Worm (Caenorhabditis elegans): ENCODE results near the gene ceh-74.

Gene ceh-74

DNA sequence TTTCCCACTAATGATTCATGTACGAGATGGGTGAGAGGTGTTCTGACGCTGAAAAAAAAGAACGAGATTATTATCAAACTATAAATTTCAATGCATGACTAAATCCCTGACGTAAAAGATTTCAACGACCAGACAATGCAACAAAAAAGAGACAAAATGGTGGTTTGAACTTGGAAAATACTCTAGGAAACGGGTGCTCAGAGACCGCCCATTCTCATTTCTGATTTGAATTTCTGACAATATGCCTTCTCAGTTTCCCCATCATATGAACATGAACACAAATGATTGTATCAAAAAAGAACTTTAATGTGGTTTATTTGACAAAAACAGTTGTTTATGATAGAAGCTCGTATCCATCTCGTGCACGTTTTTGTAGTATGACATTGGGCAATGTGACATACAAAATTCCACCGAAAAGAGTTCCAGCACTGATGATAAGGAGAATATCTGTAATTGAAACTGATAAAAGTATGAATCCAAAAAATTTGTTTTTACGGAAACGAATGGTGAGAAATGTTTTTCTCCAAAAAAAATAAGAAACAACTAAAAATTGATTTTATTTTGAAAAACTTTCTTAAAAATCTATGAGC, 14.8 kb upstream of the ceh-74 start, which contains the start of gene srd-26:
Gene srd-26 (minus strand): TSS at position 51 of the 590 bp plus-strand sequence.
- TF ChIP-seq mdl-1 (tag; optimal IDR thresholded peaks at IDR 0.05) (no peak), snpc-4 (tag; optimal IDR thresholded peaks at IDR 0.05) (no peak), fos-1 (tag; optimal IDR thresholded peaks at IDR 0.05) (no peak), C34F6.9 (tag; optimal IDR thresholded peaks at IDR 0.05) (no peak), ceh-82 (tag; optimal IDR thresholded peaks at IDR 0.05) (no peak), peb-1 (tag; optimal IDR thresholded peaks at IDR 0.05) (no peak), blmp-1 (tag; optimal IDR thresholded peaks at IDR 0.05; ENCODE audit: insufficient read depth) (no peak), unc-39 (tag; optimal IDR thresholded peaks at IDR 0.05) (no peak), aly-2 (tag; optimal IDR thresholded peaks at IDR 0.05) (no peak), lin-11 (tag; optimal IDR thresholded peaks at IDR 0.05) (no peak), nhr-23 (tag; optimal IDR thresholded peaks at IDR 0.05) (no peak), gmeb-1 (tag; optimal IDR thresholded peaks at IDR 0.05) (no peak)

DNA sequence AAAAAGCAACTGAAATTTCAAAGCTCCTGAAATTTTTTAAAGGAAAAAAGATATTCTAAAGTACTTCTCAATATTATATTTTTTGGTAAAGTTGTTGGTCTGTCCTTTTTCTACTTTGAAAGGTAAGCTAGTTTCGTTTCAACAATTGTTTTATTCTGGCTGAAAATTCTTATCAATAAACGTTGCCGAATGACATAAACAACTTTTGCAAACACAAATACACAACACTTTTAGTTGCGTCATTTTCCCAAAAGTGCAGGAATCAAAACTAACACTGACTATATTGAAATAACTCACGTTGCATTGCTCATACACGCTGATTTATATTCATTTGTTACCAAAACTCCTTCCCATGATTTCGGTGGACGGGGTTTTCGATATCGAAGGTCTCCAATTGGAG, 12.1 kb upstream of the ceh-74 start:
- TF ChIP-seq mbf-1 (tag; optimal IDR thresholded peaks at IDR 0.05) (no peak), ZK546.5 (tag; optimal IDR thresholded peaks at IDR 0.05) (no peak), nhr-129 (tag; optimal IDR thresholded peaks at IDR 0.05) (no peak), nhr-25 (tag; optimal IDR thresholded peaks at IDR 0.05) (no peak), nhr-237 (tag; optimal IDR thresholded peaks at IDR 0.05) (no peak), nhr-6 (tag; optimal IDR thresholded peaks at IDR 0.05) (no peak), egl-27 (tag; optimal IDR thresholded peaks at IDR 0.05) (no peak), nhr-77 (tag; optimal IDR thresholded peaks at IDR 0.05) (no peak), unc-39 (tag; optimal IDR thresholded peaks at IDR 0.05) (no peak), C34F6.9 (tag; optimal IDR thresholded peaks at IDR 0.05) (no peak), elt-3 (tag; optimal IDR thresholded peaks at IDR 0.05) (no peak), peb-1 (tag; optimal IDR thresholded peaks at IDR 0.05) (no peak), sma-3 (GFP tag; optimal IDR thresholded peaks at IDR 0.05) (no peak)

DNA sequence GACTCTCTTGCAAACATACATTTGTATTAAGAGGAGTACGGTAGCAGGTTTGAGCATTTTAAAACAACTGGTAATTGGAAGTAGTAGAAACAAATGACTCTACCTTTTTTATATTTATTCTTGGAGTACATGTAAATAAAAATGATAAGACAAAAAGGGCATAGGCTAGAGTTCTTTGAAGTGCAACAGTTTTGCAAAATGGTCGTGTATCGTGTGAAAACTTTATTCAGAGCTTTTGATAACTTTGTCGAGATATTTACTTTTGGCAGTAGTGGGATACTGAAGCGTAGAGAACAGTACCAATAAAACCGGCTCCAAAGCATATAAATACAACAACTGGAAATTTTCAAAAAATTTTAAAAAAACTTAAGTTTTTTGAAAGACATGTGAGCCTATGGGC, 11.2 kb upstream of the ceh-74 start, which contains the start of gene cest-1.1:
Gene cest-1.1 (minus strand): TSS at position 101 of the 400 bp plus-strand sequence.
- TF ChIP-seq C34F6.9 (tag; optimal IDR thresholded peaks at IDR 0.05) (no peak), mab-5 (tag; optimal IDR thresholded peaks at IDR 0.05) (no peak), nhr-77 (tag; optimal IDR thresholded peaks at IDR 0.05) (no peak)

DNA sequence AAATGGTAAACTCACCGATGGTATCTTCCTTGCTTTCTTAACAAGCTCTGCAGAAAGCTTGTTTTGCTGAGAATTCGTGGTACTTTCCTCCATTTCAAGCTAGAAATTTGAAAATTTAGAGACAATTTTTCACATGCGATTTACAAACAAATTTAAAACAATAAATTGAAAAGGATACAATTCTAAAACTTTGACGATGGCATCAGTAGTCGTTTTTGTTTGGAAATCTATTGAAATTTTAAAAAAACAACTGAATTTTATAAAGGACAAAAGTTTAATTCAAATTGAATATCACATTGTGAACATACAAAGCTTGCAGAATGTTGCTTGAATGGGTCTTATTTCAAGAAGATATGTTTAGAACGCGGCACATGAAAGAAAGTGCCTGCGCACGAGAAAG, 10.2 kb upstream of the ceh-74 start, which contains the start of gene ocam-1:
Gene ocam-1 (minus strand): TSS at position 101 of the 400 bp plus-strand sequence.
- TF ChIP-seq zag-1 (tag; optimal IDR thresholded peaks at IDR 0.05) (no peak), egl-27 (tag; optimal IDR thresholded peaks at IDR 0.05) (no peak), fos-1 (tag; optimal IDR thresholded peaks at IDR 0.05) (no peak), nhr-23 (tag; optimal IDR thresholded peaks at IDR 0.05) (no peak), mdl-1 (tag; optimal IDR thresholded peaks at IDR 0.05) (no peak), lin-11 (tag; optimal IDR thresholded peaks at IDR 0.05) (no peak), nhr-21 (tag; optimal IDR thresholded peaks at IDR 0.05) (no peak), unc-62 (GFP tag; optimal IDR thresholded peaks at IDR 0.05) (no peak), aly-2 (tag; optimal IDR thresholded peaks at IDR 0.05) (no peak), nhr-129 (tag; optimal IDR thresholded peaks at IDR 0.05) (no peak), nhr-11 (tag; optimal IDR thresholded peaks at IDR 0.05) (no peak), sma-3 (GFP tag; optimal IDR thresholded peaks at IDR 0.05) (no peak), ceh-82 (tag; optimal IDR thresholded peaks at IDR 0.05) (no peak), ceh-16 (tag; optimal IDR thresholded peaks at IDR 0.05) (no peak), peb-1 (tag; optimal IDR thresholded peaks at IDR 0.05) (no peak), mab-5 (tag; optimal IDR thresholded peaks at IDR 0.05) (no peak), snpc-4 (tag; optimal IDR thresholded peaks at IDR 0.05) (no peak), skn-1 (tag; optimal IDR thresholded peaks at IDR 0.05) (no peak), F13H6.1 (tag; optimal IDR thresholded peaks at IDR 0.05) (no peak), blmp-1 (tag; optimal IDR thresholded peaks at IDR 0.05; ENCODE audit: insufficient read depth) (no peak)

DNA sequence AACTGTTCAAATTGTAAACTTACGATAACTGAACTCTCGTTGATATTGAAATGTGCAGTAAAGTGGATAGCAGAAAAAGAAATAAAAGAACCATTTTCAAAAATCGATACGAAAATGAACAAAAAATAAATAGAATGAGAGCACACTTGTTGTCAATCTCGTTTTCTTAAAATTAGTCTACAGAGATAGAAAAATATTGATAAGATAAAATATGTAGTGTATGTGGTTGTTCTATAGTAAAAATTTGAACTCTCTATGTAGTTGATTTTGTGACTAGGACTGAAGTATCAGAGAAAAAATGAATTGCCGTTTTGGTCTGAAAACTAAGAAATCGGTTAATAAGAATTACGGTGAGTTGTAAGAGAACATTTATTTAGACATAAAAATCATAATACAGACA, 6.6 kb upstream of the ceh-74 start, which contains the start of gene cest-2.1:
Gene cest-2.1 (minus strand): TSS at position 198 of the 400 bp plus-strand sequence.
- TF ChIP-seq crh-2 (tag; optimal IDR thresholded peaks at IDR 0.05) (no peak), nhr-77 (tag; optimal IDR thresholded peaks at IDR 0.05) (no peak), ceh-82 (tag; optimal IDR thresholded peaks at IDR 0.05) (no peak), elt-3 (tag; optimal IDR thresholded peaks at IDR 0.05) (no peak), lin-39 (tag; optimal IDR thresholded peaks at IDR 0.05) (no peak), ztf-11 (tag; optimal IDR thresholded peaks at IDR 0.05) (no peak), mdl-1 (tag; optimal IDR thresholded peaks at IDR 0.05) (no peak), egl-27 (tag; optimal IDR thresholded peaks at IDR 0.05) (no peak), unc-55 (GFP tag; optimal IDR thresholded peaks at IDR 0.05) (no peak), ceh-16 (tag; optimal IDR thresholded peaks at IDR 0.05) (no peak), nhr-21 (tag; optimal IDR thresholded peaks at IDR 0.05) (no peak)
